Fruit fly (Drosophila melanogaster) whole organism, embryonic: Measurements from ENCODE around the gene Tace.
A peak's percentile ranks its signal among the peaks of the same experiment; 100 is the strongest.

ENCODE experiments used
- Atf6 ChIP-seq: fragments of 200-800 bp; sonication (Bioruptor generic); IDR thresholded peaks from 2 replicates; pipeline ENCODE4 v1.3.6; 2022; ENCODE audit warnings: missing biosample characterization, missing genetic modification characterization
- CG11723 ChIP-seq: fragments of 200-800 bp; sonication (Bioruptor generic); optimal IDR thresholded peaks from 2 replicates; lab custom pipeline; 2017; ENCODE audit warnings: missing biosample characterization, mild to moderate bottlenecking, missing genetic modification characterization
- CG30020 ChIP-seq: fragments of 200-800 bp; optimal IDR thresholded peaks from 2 replicates; lab custom pipeline; 2019; ENCODE audit warnings: missing biosample characterization, mild to moderate bottlenecking, missing genetic modification characterization, moderate library complexity
- CG31441 ChIP-seq: fragments of 200-800 bp; sonication (Bioruptor generic); IDR thresholded peaks from 2 replicates; pipeline ENCODE4 v1.3.6; 2022; ENCODE audit warnings: missing biosample characterization, missing genetic modification characterization
- CG8478 ChIP-seq: fragments of >200 bp; optimal IDR thresholded peaks from 2 replicates; lab custom pipeline; 2018
- Doc3 ChIP-seq: fragments of 200-800 bp; sonication (Bioruptor generic); IDR thresholded peaks from 3 replicates; pipeline ENCODE4 v1.3.6; 2022; ENCODE audit warnings: missing biosample characterization, missing genetic modification characterization; ENCODE audit not compliant: partially characterized antibody
- Jarid2 ChIP-seq: fragments of 200-800 bp; sonication (Bioruptor generic); optimal IDR thresholded peaks from 3 replicates; lab custom pipeline; 2017; ENCODE audit warnings: mild to moderate bottlenecking, missing biosample characterization, missing genetic modification reagents, missing genetic modification characterization
- ab ChIP-seq: fragments of 200-800 bp; sonication (Bioruptor generic); optimal IDR thresholded peaks from 2 replicates; lab custom pipeline; 2016; ENCODE audit warnings: missing biosample characterization, missing genetic modification characterization
- eve ChIP-seq, 2 experiments: fragments of >200 bp; optimal IDR thresholded peaks; 2 replicates each; lab custom pipeline; 2017; ENCODE audit warnings: missing biosample characterization in 2 of 2, missing genetic modification characterization in 2 of 2
- grn ChIP-seq: fragments of 200-800 bp; sonication (Bioruptor generic); optimal IDR thresholded peaks from 3 replicates; lab custom pipeline; 2017; ENCODE audit warnings: missing biosample characterization, missing genetic modification characterization
- lola ChIP-seq, 3 experiments: fragments of >200 bp in 2 of 3; fragments of 200-800 bp in 1 of 3; sonication (Bioruptor generic) in 1 of 3; optimal IDR thresholded peaks; 2 replicates each; lab custom pipeline; 2017 to 2019; ENCODE audit warnings: missing biosample characterization in 3 of 3, missing genetic modification characterization in 3 of 3, mild to moderate bottlenecking in 1 of 3, moderate library complexity in 1 of 3
- mirr ChIP-seq: fragments of 200-800 bp; sonication (Bioruptor generic); optimal IDR thresholded peaks from 3 replicates; lab custom pipeline; 2018; ENCODE audit warnings: missing biosample characterization, mild to moderate bottlenecking, missing genetic modification characterization
- pnt ChIP-seq: fragments of 200-800 bp; sonication (Bioruptor generic); optimal IDR thresholded peaks from 3 replicates; lab custom pipeline; 2016; ENCODE audit warnings: missing biosample characterization, missing genetic modification characterization

DNA sequence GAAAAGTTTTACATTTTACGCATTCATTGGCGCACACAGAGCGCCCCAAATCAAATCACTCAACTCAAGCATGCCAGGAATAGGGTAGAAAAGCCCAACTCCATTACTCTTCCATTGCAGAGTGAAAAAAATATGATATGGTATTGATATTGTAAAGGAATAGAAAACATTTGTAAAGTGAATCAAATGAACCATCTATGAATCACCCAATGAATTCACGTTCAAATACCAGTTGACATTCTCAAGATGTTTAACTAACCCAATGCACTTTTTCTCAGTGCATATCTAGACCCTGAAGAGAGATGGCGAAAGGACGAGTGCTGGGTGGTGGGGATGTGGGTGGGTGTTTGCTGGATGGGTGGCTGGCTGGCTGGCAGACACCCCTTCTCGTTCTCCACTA lies 21.7 kb upstream of the Tace start:
- TF ChIP-seq CG30020 (tag; lab: Kevin White, UChicago) (no peak), Doc3 (no peak), lola (GFP tag; optimal IDR thresholded peaks at IDR 0.05; lab: Kevin White, UChicago) (no peak), mirr (GFP tag; lab: Kevin White, UChicago) (no peak), pnt (no peak), CG8478 (lab: Kevin White, UChicago) (no peak), eve (GFP tag; optimal IDR thresholded peaks at IDR 0.05; lab: Kevin White, UChicago) (no peak), Atf6 (GFP tag; lab: Robert Waterston, UW) (no peak), grn (GFP tag; lab: Kevin White, UChicago) (no peak), ab (GFP tag; lab: Kevin White, UChicago) (no peak), CG31441 (peak; percentile 10; the same call in 1 of the 2 replicates), CG11723 (GFP tag; lab: Kevin White, UChicago) (no peak), Jarid2 (GFP tag; lab: Kevin White, UChicago) (no peak)
